Worm (Caenorhabditis elegans): Measurements from ENCODE around the gene acp-6.

Gene acp-6

DNA sequence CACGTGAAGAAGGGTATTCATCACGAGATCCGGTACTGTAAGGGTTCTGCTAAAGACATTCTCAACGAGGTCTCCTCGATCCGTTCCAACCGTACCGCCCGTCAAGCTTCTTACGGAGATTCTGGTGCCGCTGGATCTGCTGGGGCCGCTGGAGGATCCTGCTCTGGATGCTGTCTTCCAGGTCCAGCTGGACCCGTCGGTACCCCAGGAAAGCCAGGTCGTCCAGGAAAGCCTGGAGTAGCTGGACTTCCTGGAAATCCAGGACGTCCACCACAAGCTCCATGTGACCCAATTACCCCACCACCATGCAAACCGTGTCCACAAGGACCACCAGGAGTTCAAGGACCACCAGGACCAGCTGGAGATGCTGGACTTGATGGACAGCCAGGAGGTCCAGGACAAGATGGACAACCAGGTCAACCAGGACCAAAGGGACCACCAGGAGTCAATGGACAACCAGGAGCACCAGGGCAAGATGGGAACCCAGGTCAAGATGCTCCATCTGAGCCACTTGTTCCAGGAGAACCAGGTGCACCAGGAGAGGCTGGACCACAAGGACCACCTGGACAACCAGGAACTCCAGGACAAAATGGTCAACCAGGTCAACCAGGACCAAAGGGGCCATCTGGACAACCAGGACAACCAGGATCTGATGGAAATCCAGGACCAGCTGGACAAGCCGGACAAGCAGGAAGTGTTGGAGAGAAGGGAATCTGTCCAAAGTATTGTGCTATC lies 48.4 kb downstream of the acp-6 start:
- no peak for TF ChIP-seq lin-54 (GFP tag; optimal IDR thresholded peaks at IDR 0.05)
- no peak for TF ChIP-seq hmg-20 (GFP tag; IDR thresholded peaks at IDR 0.05)
- TF ChIP-seq ekl-4 (GFP tag; IDR thresholded peaks at IDR 0.05): no peak
- TF ChIP-seq zfh-2 (GFP tag; conservative IDR thresholded peaks at IDR 0.05): peak; percentile 88
- TF ChIP-seq tbp1 (GFP tag; optimal IDR thresholded peaks at IDR 0.05): no peak
- TF ChIP-seq egrh-3 (GFP tag; IDR thresholded peaks at IDR 0.05): peak; percentile 61; the same call in 1 of the 2 replicates
- TF ChIP-seq xnd-1 (tag; optimal IDR thresholded peaks at IDR 0.05): no peak
- TF ChIP-seq nhr-80 (tag; optimal IDR thresholded peaks at IDR 0.05): no peak
- TF ChIP-seq akir-1 (GFP tag; optimal IDR thresholded peaks at IDR 0.05): no peak
- TF ChIP-seq K12H6.12 (tag; optimal IDR thresholded peaks at IDR 0.05): no peak
- no peak for TF ChIP-seq rec-8 (tag; optimal IDR thresholded peaks at IDR 0.05)
- no peak for TF ChIP-seq ZK185.1 (tag; optimal IDR thresholded peaks at IDR 0.05; ENCODE audit: poor library complexity, severe bottlenecking)
- no peak for TF ChIP-seq pbrm-1 (GFP tag; IDR thresholded peaks at IDR 0.05)

DNA sequence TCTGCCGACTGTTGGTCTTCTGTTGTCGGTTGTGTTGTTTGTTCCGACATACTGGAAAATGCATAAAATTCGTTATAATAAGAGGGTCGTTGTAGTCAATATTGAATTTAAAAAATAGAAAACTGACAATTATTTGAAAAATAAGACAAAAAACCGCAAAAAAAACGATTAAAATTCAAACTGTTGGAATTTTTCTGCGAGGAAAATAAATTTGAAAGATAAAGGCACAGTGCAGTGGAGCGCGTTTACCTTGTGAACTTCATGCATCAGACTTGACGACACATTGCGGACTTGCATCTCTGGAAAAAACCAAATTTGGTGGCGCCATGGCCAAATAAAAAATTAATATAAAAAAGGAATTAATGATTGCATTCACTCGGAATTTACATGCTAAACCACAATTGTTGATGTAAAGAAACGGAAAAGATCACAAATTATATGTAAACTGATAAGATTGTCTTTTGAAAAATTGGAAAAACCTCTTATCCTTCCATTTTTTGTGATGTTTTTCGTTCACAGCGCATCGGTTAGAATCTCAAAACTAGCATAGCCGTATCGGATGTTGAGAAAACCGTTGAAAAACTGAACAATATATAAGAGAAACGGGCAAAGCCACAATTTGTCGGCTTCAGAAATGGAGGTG lies 49.3 kb downstream of the acp-6 start, which contains the start of the genes hrpf-2 and bli-6:
TSS of gene hrpf-2 (minus strand) at position 51 of the 643 bp plus-strand sequence.
TSS of gene bli-6 (plus strand) at position 593 of the 643 bp plus-strand sequence.
- TF ChIP-seq hmg-1.2 (GFP tag; IDR thresholded peaks at IDR 0.05): peak; percentile 59; the same call in 1 of the 2 replicates
- TF ChIP-seq zfh-2 (GFP tag; conservative IDR thresholded peaks at IDR 0.05): no peak
- no peak for TF ChIP-seq T07F8.4 (tag; optimal IDR thresholded peaks at IDR 0.05)
- no peak for TF ChIP-seq K11D2.4 (GFP tag; IDR thresholded peaks at IDR 0.05)
- TF ChIP-seq unc-130 (GFP tag; optimal IDR thresholded peaks at IDR 0.05): no peak
- TF ChIP-seq attf-3 (GFP tag; conservative IDR thresholded peaks at IDR 0.05): no peak
- peak; percentile 17 for TF ChIP-seq snpc-4 (GFP tag; optimal IDR thresholded peaks at IDR 0.05)
- peak; percentile 42 to 91 (median 86) for TF ChIP-seq snpc-4 (tag; optimal IDR thresholded peaks at IDR 0.05)
- peak; percentile 61 for TF ChIP-seq lin-40 (tag; optimal IDR thresholded peaks at IDR 0.05)
- TF ChIP-seq F57A8.1 (GFP tag; optimal IDR thresholded peaks at IDR 0.05): no peak
- TF ChIP-seq ceh-40 (GFP tag; IDR thresholded peaks at IDR 0.05): no peak
- TF ChIP-seq F57C9.4 (tag; optimal IDR thresholded peaks at IDR 0.05): no peak
- TF ChIP-seq bed-1 (GFP tag; IDR thresholded peaks at IDR 0.05): no peak
- TF ChIP-seq atf-7 (tag; optimal IDR thresholded peaks at IDR 0.05): no peak
- TF ChIP-seq ztf-6 (GFP tag; IDR thresholded peaks at IDR 0.05): no peak
- no peak for TF ChIP-seq cebp-1 (GFP tag; IDR thresholded peaks at IDR 0.05)
- TF ChIP-seq cebp-1 (tag; optimal IDR thresholded peaks at IDR 0.05): no peak
- no peak for TF ChIP-seq ztf-3 (GFP tag; optimal IDR thresholded peaks at IDR 0.05)
- no peak for TF ChIP-seq ccch-3 (GFP tag; optimal IDR thresholded peaks at IDR 0.05)
- no peak for TF ChIP-seq rcor-1 (GFP tag; IDR thresholded peaks at IDR 0.05)
- TF ChIP-seq pbrm-1 (GFP tag; IDR thresholded peaks at IDR 0.05): no peak
- no peak for TF ChIP-seq F37B4.10 (GFP tag; IDR thresholded peaks at IDR 0.05)
- TF ChIP-seq cebp-2 (GFP tag; IDR thresholded peaks at IDR 0.05): no peak
- no peak for TF ChIP-seq fkh-3 (tag; optimal IDR thresholded peaks at IDR 0.05)
- TF ChIP-seq nhr-120 (GFP tag; IDR thresholded peaks at IDR 0.05): no peak
- no peak for TF ChIP-seq zim-3 (tag; optimal IDR thresholded peaks at IDR 0.05)
- no peak for TF ChIP-seq F10E7.11 (tag; optimal IDR thresholded peaks at IDR 0.05)
- no peak for TF ChIP-seq Y95B8A.8 (GFP tag; IDR thresholded peaks at IDR 0.05)
- TF ChIP-seq egl-18 (GFP tag; IDR thresholded peaks at IDR 0.05): no peak
- no peak for TF ChIP-seq ztf-28 (GFP tag; IDR thresholded peaks at IDR 0.05)
- TF ChIP-seq F55B11.4 (tag; optimal IDR thresholded peaks at IDR 0.05; ENCODE audit: borderline replicate concordance, insufficient read depth): no peak
- no peak for TF ChIP-seq mel-28 (tag; optimal IDR thresholded peaks at IDR 0.05; ENCODE audit: borderline replicate concordance)
- TF ChIP-seq egl-44 (GFP tag; IDR thresholded peaks at IDR 0.05): no peak
- no peak for TF ChIP-seq chd-7 (tag; optimal IDR thresholded peaks at IDR 0.05)
- TF ChIP-seq mes-4 (tag; optimal IDR thresholded peaks at IDR 0.05): no peak
- peak; percentile 47 for TF ChIP-seq efl-1 (GFP tag; optimal IDR thresholded peaks at IDR 0.05)

Measured in whole organism, young adult.